Worm (Caenorhabditis elegans): ENCODE data around the gene C10A4.10.
"Not testable (repeated sequence)": the region's sequence is repeated elsewhere in the genome, so short reads cannot be mapped to it uniquely, and the experiment has no call there.

The C10A4.10 gene

ce11 chrX:7398584-7398983 is at the start of gene C10A4.10:
C10A4.10 (plus strand) TSS chrX:7398884.
- no peak for TF ChIP-seq sea-2 (GFP tag; IDR thresholded peaks at IDR 0.05)
- TF ChIP-seq ceh-79 (tag; optimal IDR thresholded peaks at IDR 0.05), result no peak
- no peak for TF ChIP-seq hrde-1 (tag; optimal IDR thresholded peaks at IDR 0.05; ENCODE audit: borderline replicate concordance)
- no peak for TF ChIP-seq B0035.1 (tag; optimal IDR thresholded peaks at IDR 0.05)
- TF ChIP-seq repo-1 (tag; optimal IDR thresholded peaks at IDR 0.05), result no peak
- TF ChIP-seq nhr-90 (tag; optimal IDR thresholded peaks at IDR 0.05), result no peak
- TF ChIP-seq lir-1 (GFP tag; conservative IDR thresholded peaks at IDR 0.05), result no peak
- TF ChIP-seq aptf-3 (GFP tag; IDR thresholded peaks at IDR 0.05), result no peak
- no peak for TF ChIP-seq C17E4.6 (GFP tag; IDR thresholded peaks at IDR 0.05)
- no peak for TF ChIP-seq snpc-1.3 (tag; optimal IDR thresholded peaks at IDR 0.05; ENCODE audit: insufficient read depth)
- no peak for TF ChIP-seq F57C9.4 (tag; optimal IDR thresholded peaks at IDR 0.05)

ce11 chrX:7365267-7365666 is 33.4 kb upstream of the C10A4.10 start, which contains the start of gene C56G3.2:
C56G3.2 (plus strand) TSS chrX:7365567.
- TF ChIP-seq let-607 (tag; optimal IDR thresholded peaks at IDR 0.05); hlh-26 (GFP tag; conservative IDR thresholded peaks at IDR 0.05); ceh-40 (GFP tag; IDR thresholded peaks at IDR 0.05): not testable (repeated sequence)

ce11 chrX:7369770-7370169 is 28.9 kb upstream of the C10A4.10 start:
- TF ChIP-seq ceh-58 (GFP tag; IDR thresholded peaks at IDR 0.05), result no peak
- no peak for TF ChIP-seq tbx-9 (tag; optimal IDR thresholded peaks at IDR 0.05; ENCODE audit: borderline replicate concordance)
- TF ChIP-seq pha-4 (tag; optimal IDR thresholded peaks at IDR 0.05), result no peak
- no peak for TF ChIP-seq nfyb-1 (GFP tag; IDR thresholded peaks at IDR 0.05)
- no peak for TF ChIP-seq cebp-1 (GFP tag; IDR thresholded peaks at IDR 0.05)
- TF ChIP-seq cebp-1 (tag; optimal IDR thresholded peaks at IDR 0.05), result no peak
- no peak for TF ChIP-seq nhr-120 (GFP tag; IDR thresholded peaks at IDR 0.05)
- no peak for TF ChIP-seq atf-7 (tag; optimal IDR thresholded peaks at IDR 0.05)
- no peak for TF ChIP-seq rec-8 (tag; optimal IDR thresholded peaks at IDR 0.05)
- no peak for TF ChIP-seq Y67H2A.10 (GFP tag; conservative IDR thresholded peaks at IDR 0.05)
- TF ChIP-seq lin-40 (tag; optimal IDR thresholded peaks at IDR 0.05), result no peak
- no peak for TF ChIP-seq aptf-2 (GFP tag; conservative IDR thresholded peaks at IDR 0.05)
- TF ChIP-seq ama-1 (optimal IDR thresholded peaks at IDR 0.05), result no peak
- TF ChIP-seq ama-1 (GFP tag; optimal IDR thresholded peaks at IDR 0.05), result no peak
- no peak for TF ChIP-seq him-1 (tag; optimal IDR thresholded peaks at IDR 0.05)
- TF ChIP-seq ceh-40 (GFP tag; IDR thresholded peaks at IDR 0.05), result no peak
- TF ChIP-seq madf-6 (GFP tag; IDR thresholded peaks at IDR 0.05), result no peak
- no peak for TF ChIP-seq ztf-26 (tag; optimal IDR thresholded peaks at IDR 0.05)
- no peak for TF ChIP-seq hmg-20 (GFP tag; IDR thresholded peaks at IDR 0.05)
- no peak for TF ChIP-seq hlh-26 (GFP tag; conservative IDR thresholded peaks at IDR 0.05)
- no peak for TF ChIP-seq bed-2 (GFP tag; IDR thresholded peaks at IDR 0.05)
- no peak for TF ChIP-seq chd-7 (tag; optimal IDR thresholded peaks at IDR 0.05)

DNA sequence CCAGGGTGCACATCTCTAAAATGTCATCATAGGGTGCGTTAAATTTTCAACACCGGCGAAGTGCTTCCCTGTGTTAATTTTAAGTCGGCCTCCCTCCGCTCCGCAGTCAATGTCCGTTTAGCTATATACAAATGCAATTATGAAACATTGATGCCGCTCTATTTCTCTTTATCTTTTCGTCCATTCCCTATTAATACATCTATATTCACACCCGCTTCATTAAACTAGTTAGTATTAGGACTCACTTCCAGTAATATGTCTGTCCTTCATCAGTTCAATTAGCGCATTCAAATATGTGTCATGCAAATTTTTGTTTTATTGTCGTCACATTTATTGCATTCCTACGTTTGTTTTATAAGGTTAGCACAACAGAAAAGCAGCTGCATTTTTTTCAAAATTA is 26.7 kb upstream of the C10A4.10 start:
- TF ChIP-seq unc-62 (GFP tag; optimal IDR thresholded peaks at IDR 0.05) (no peak), bed-2 (GFP tag; IDR thresholded peaks at IDR 0.05) (no peak), madf-10 (tag; optimal IDR thresholded peaks at IDR 0.05) (no peak), F39B2.1 (GFP tag; IDR thresholded peaks at IDR 0.05) (no peak), Y79H2A.3 (GFP tag; conservative IDR thresholded peaks at IDR 0.05) (no peak), F33H1.4 (GFP tag; IDR thresholded peaks at IDR 0.05) (no peak), B0019.2 (GFP tag; conservative IDR thresholded peaks at IDR 0.05) (no peak), mes-4 (tag; optimal IDR thresholded peaks at IDR 0.05) (no peak), ztf-6 (GFP tag; IDR thresholded peaks at IDR 0.05) (no peak), lsy-27 (tag; optimal IDR thresholded peaks at IDR 0.05; ENCODE audit: borderline replicate concordance, insufficient read depth) (no peak), mcd-1 (GFP tag; IDR thresholded peaks at IDR 0.05) (no peak), mxl-1 (tag; optimal IDR thresholded peaks at IDR 0.05) (no peak), xnd-1 (tag; optimal IDR thresholded peaks at IDR 0.05) (no peak), let-526 (GFP tag; IDR thresholded peaks at IDR 0.05) (no peak)
